Fruit fly (Drosophila melanogaster) whole organism, embryonic: ENCODE results near the gene bwa.

Experiments
- BEAF-32 ChIP-seq: fragments of 200-800 bp; sonication (Bioruptor generic); optimal IDR thresholded peaks from 3 replicates; lab custom pipeline; 2017; ENCODE audit warnings: missing biosample characterization, missing genetic modification characterization, mild to moderate bottlenecking, moderate library complexity, missing genetic modification reagents
- BtbVII ChIP-seq: fragments of 200-800 bp; sonication (Bioruptor generic); optimal IDR thresholded peaks from 3 replicates; lab custom pipeline; 2017; ENCODE audit warnings: missing biosample characterization, mild to moderate bottlenecking, missing genetic modification characterization
- Bteb2 ChIP-seq: fragments of 200-800 bp; sonication (Bioruptor generic); optimal IDR thresholded peaks from 2 replicates; lab custom pipeline; 2016; ENCODE audit warnings: missing biosample characterization, missing genetic modification characterization
- CG10366 ChIP-seq: fragments of 200-800 bp; sonication (Bioruptor generic); IDR thresholded peaks from 2 replicates; pipeline ENCODE4 v1.3.6; 2022; ENCODE audit warnings: missing biosample characterization, missing genetic modification characterization
- CG11695 ChIP-seq: fragments of 200-800 bp; sonication (Bioruptor generic); IDR thresholded peaks from 3 replicates; pipeline ENCODE4 v1.3.6; 2022; ENCODE audit warnings: missing biosample characterization, missing genetic modification characterization
- CG12155 ChIP-seq: fragments of 200-800 bp; sonication (Bioruptor generic); optimal IDR thresholded peaks from 3 replicates; lab custom pipeline; 2016; ENCODE audit warnings: missing biosample characterization, missing genetic modification characterization
- CG13123 ChIP-seq: fragments of 200-800 bp; sonication (Bioruptor generic); optimal IDR thresholded peaks from 2 replicates; lab custom pipeline; 2016; ENCODE audit warnings: missing biosample characterization, missing genetic modification characterization
- CG14860 ChIP-seq: fragments of 200-800 bp; sonication (Bioruptor generic); IDR thresholded peaks from 3 replicates; pipeline ENCODE4 v1.3.6; 2022; ENCODE audit warnings: missing biosample characterization, missing genetic modification characterization; ENCODE audit not compliant: partially characterized antibody
- CG17802 ChIP-seq: fragments of 200-800 bp; sonication (Bioruptor generic); optimal IDR thresholded peaks from 2 replicates; lab custom pipeline; 2018; ENCODE audit warnings: missing biosample characterization, mild to moderate bottlenecking, missing genetic modification characterization, moderate library complexity
- CG2129 ChIP-seq: fragments of 200-800 bp; sonication (Bioruptor generic); IDR thresholded peaks from 2 replicates; pipeline ENCODE4 v1.3.6; 2022; ENCODE audit warnings: missing biosample characterization, missing genetic modification characterization; ENCODE audit not compliant: partially characterized antibody
- CG2202 ChIP-seq: fragments of 200-800 bp; sonication (Bioruptor generic); optimal IDR thresholded peaks from 2 replicates; lab custom pipeline; 2018; ENCODE audit warnings: missing biosample characterization, mild to moderate bottlenecking, missing genetic modification characterization
- CG2889 ChIP-seq: fragments of 200-800 bp; sonication (Bioruptor generic); IDR thresholded peaks from 3 replicates; pipeline ENCODE4 v1.3.6; 2022; ENCODE audit warnings: missing biosample characterization, missing genetic modification characterization
- CG34376 ChIP-seq: fragments of 200-800 bp; sonication (Bioruptor generic); optimal IDR thresholded peaks from 2 replicates; lab custom pipeline; 2018; ENCODE audit warnings: missing biosample characterization, mild to moderate bottlenecking, missing genetic modification characterization
- CG42726 ChIP-seq: fragments of 200-800 bp; sonication (Bioruptor generic); IDR thresholded peaks from 2 replicates; pipeline ENCODE4 v1.3.6; 2022; ENCODE audit warnings: missing biosample characterization, missing genetic modification characterization; ENCODE audit not compliant: partially characterized antibody
- CG7271 ChIP-seq: fragments of 200-800 bp; sonication (Bioruptor generic); optimal IDR thresholded peaks from 2 replicates; lab custom pipeline; 2018; ENCODE audit warnings: missing biosample characterization, mild to moderate bottlenecking, missing genetic modification characterization, moderate library complexity
- CG7357 ChIP-seq: fragments of 200-800 bp; sonication (Bioruptor generic); IDR thresholded peaks from 3 replicates; pipeline ENCODE4 v1.3.6; 2022; ENCODE audit warnings: missing biosample characterization, missing genetic modification characterization
- CG7372 ChIP-seq: fragments of 200-800 bp; sonication (Bioruptor generic); IDR thresholded peaks from 2 replicates; pipeline ENCODE4 v1.3.6; 2022; ENCODE audit warnings: missing biosample characterization, missing genetic modification characterization
- CG8765 ChIP-seq: fragments of 200-800 bp; sonication (Bioruptor generic); IDR thresholded peaks from 2 replicates; pipeline ENCODE4 v1.3.6; 2022; ENCODE audit warnings: missing biosample characterization, missing genetic modification characterization
- CG9215 ChIP-seq: fragments of 200-800 bp; sonication (Bioruptor generic); IDR thresholded peaks from 2 replicates; pipeline ENCODE4 v1.3.6; 2022; ENCODE audit warnings: missing biosample characterization, missing genetic modification characterization
- Dip2 ChIP-seq: fragments of 200-800 bp; sonication (Bioruptor generic); IDR thresholded peaks from 2 replicates; pipeline ENCODE4 v1.3.6; 2022; ENCODE audit warnings: missing biosample characterization, missing genetic modification characterization
- HLH4C ChIP-seq: fragments of 200-800 bp; sonication (Bioruptor generic); IDR thresholded peaks from 3 replicates; pipeline ENCODE4 v1.3.6; 2022; ENCODE audit warnings: missing biosample characterization, missing genetic modification characterization; ENCODE audit not compliant: partially characterized antibody
- Hand ChIP-seq: fragments of 200-800 bp; sonication (Bioruptor generic); optimal IDR thresholded peaks from 2 replicates; lab custom pipeline; 2017; ENCODE audit warnings: mild to moderate bottlenecking, missing biosample characterization, missing genetic modification reagents, missing genetic modification characterization
- Hmr ChIP-seq: fragments of 200-800 bp; sonication (Bioruptor generic); optimal IDR thresholded peaks from 3 replicates; lab custom pipeline; 2017; ENCODE audit warnings: mild to moderate bottlenecking, missing biosample characterization, missing genetic modification reagents, missing genetic modification characterization
- Hsf ChIP-seq: fragments of 200-800 bp; sonication (Bioruptor generic); optimal IDR thresholded peaks from 3 replicates; lab custom pipeline; 2016; ENCODE audit warnings: missing biosample characterization, missing genetic modification characterization
- Lpt ChIP-seq: fragments of >200 bp; optimal IDR thresholded peaks from 2 replicates; lab custom pipeline; 2018; ENCODE audit warnings: missing biosample characterization, missing genetic modification characterization
- MESR4 ChIP-seq: fragments of 200-800 bp; sonication (Bioruptor generic); optimal IDR thresholded peaks from 2 replicates; lab custom pipeline; 2018; ENCODE audit warnings: missing biosample characterization, mild to moderate bottlenecking, missing genetic modification characterization, moderate library complexity
- Myb ChIP-seq: fragments of 200-800 bp; sonication (Bioruptor generic); optimal IDR thresholded peaks from 2 replicates; lab custom pipeline; 2016; ENCODE audit warnings: missing biosample characterization, missing genetic modification characterization
- NFAT ChIP-seq: fragments of 200-800 bp; sonication (Bioruptor generic); IDR thresholded peaks from 2 replicates; pipeline ENCODE4 v1.3.6; 2022; ENCODE audit warnings: missing biosample characterization, missing genetic modification characterization
- Oaz ChIP-seq: fragments of 200-800 bp; sonication (Bioruptor generic); IDR thresholded peaks from 2 replicates; pipeline ENCODE4 v1.3.6; 2022; ENCODE audit warnings: missing biosample characterization, missing genetic modification characterization
- Pdp1 ChIP-seq, 2 experiments: fragments of 200-800 bp; sonication (Bioruptor generic); optimal IDR thresholded peaks; 3 replicates each; lab custom pipeline; 2016; ENCODE audit warnings: missing biosample characterization in 2 of 2, missing genetic modification characterization in 2 of 2, mild to moderate bottlenecking in 1 of 2, moderate library complexity in 1 of 2
- Poxn ChIP-seq: fragments of 200-800 bp; sonication (Bioruptor generic); IDR thresholded peaks from 2 replicates; pipeline ENCODE4 v1.3.6; 2022; ENCODE audit warnings: missing biosample characterization, missing genetic modification characterization
- Usf ChIP-seq: fragments of 200-800 bp; sonication (Bioruptor generic); optimal IDR thresholded peaks from 2 replicates; lab custom pipeline; 2017; ENCODE audit warnings: missing genotype, missing biosample characterization, missing genetic modification characterization
- Xrp1 ChIP-seq: fragments of 200-800 bp; sonication (Bioruptor generic); IDR thresholded peaks from 2 replicates; pipeline ENCODE4 v1.3.6; 2022; ENCODE audit warnings: missing biosample characterization, missing genetic modification characterization
- aop ChIP-seq: fragments of 200-800 bp; sonication (Bioruptor generic); IDR thresholded peaks from 2 replicates; pipeline ENCODE4 v1.3.6; 2022; ENCODE audit warnings: missing biosample characterization, missing genetic modification characterization
- ase ChIP-seq: fragments of 200-800 bp; sonication (Bioruptor generic); IDR thresholded peaks from 3 replicates; pipeline ENCODE4 v1.3.6; 2022; ENCODE audit warnings: missing biosample characterization, missing genetic modification characterization
- bcd ChIP-seq: fragments of 200-800 bp; sonication (Bioruptor generic); optimal IDR thresholded peaks from 2 replicates; lab custom pipeline; 2017; ENCODE audit warnings: missing biosample characterization, mild to moderate bottlenecking, missing genetic modification characterization
- br ChIP-seq: fragments of >200 bp; optimal IDR thresholded peaks from 2 replicates; lab custom pipeline; 2017
- caup ChIP-seq: fragments of 200-800 bp; sonication (Bioruptor generic); optimal IDR thresholded peaks from 3 replicates; lab custom pipeline; 2017; ENCODE audit warnings: missing biosample characterization, mild to moderate bottlenecking, missing genetic modification characterization, moderate library complexity; ENCODE audit not compliant: severe bottlenecking
- chif ChIP-seq, 2 experiments: fragments of 200-800 bp; sonication (Bioruptor generic); optimal IDR thresholded peaks; 3 replicates each; lab custom pipeline; 2016; ENCODE audit warnings: missing biosample characterization in 2 of 2, missing genetic modification characterization in 2 of 2
- crc ChIP-seq: fragments of 200-800 bp; sonication (Bioruptor generic); optimal IDR thresholded peaks from 2 replicates; lab custom pipeline; 2016; ENCODE audit warnings: missing biosample characterization, missing genetic modification characterization
- insv ChIP-seq, 2 experiments: fragments of 200-800 bp; sonication (Bioruptor generic); optimal IDR thresholded peaks; 3 replicates each; lab custom pipeline; 2016 to 2018; ENCODE audit warnings: missing biosample characterization in 2 of 2, missing genetic modification characterization in 2 of 2
- lbe ChIP-seq: fragments of 200-800 bp; sonication (Bioruptor generic); optimal IDR thresholded peaks from 2 replicates; lab custom pipeline; 2016; ENCODE audit warnings: missing biosample characterization, mild to moderate bottlenecking, missing genetic modification characterization
- lov ChIP-seq, 2 experiments: fragments of 200-800 bp in 1 of 2; fragments of >200 bp in 1 of 2; sonication (Bioruptor generic) in 1 of 2; IDR thresholded peaks in 1 of 2; optimal IDR thresholded peaks in 1 of 2; 2 replicates in 1 of 2; 3 replicates in 1 of 2; pipeline versions ENCODE4 v1.3.6 to Lab custom; 2017 to 2022; ENCODE audit warnings: missing biosample characterization in 1 of 2, missing genetic modification characterization in 1 of 2
- nerfin-1 ChIP-seq: fragments of 200-800 bp; sonication (Bioruptor generic); optimal IDR thresholded peaks from 3 replicates; lab custom pipeline; 2019; ENCODE audit warnings: missing biosample characterization, mild to moderate bottlenecking, missing genetic modification characterization, moderate library complexity
- nmo ChIP-seq: fragments of 200-800 bp; sonication (Bioruptor generic); optimal IDR thresholded peaks from 2 replicates; lab custom pipeline; 2018; ENCODE audit warnings: missing biosample characterization, mild to moderate bottlenecking, missing genetic modification characterization, moderate library complexity
- otp ChIP-seq: fragments of 200-800 bp; sonication (Bioruptor generic); IDR thresholded peaks from 3 replicates; pipeline ENCODE4, ENCODE4 v1.3.6; 2022; ENCODE audit warnings: missing biosample characterization, missing genetic modification characterization
- prd ChIP-seq, 3 experiments: fragments of >200 bp in 2 of 3; fragments of 200-800 bp in 1 of 3; sonication (Bioruptor generic) in 1 of 3; optimal IDR thresholded peaks in 2 of 3; IDR thresholded peaks in 1 of 3; 2 replicates in 2 of 3; 3 replicates in 1 of 3; pipeline versions ENCODE4 v1.3.6 to Lab custom; 2017 to 2022; ENCODE audit warnings: missing biosample characterization in 1 of 3, missing genetic modification characterization in 1 of 3
- sima ChIP-seq: fragments of 200-800 bp; sonication (Bioruptor generic); optimal IDR thresholded peaks from 2 replicates; lab custom pipeline; 2016; ENCODE audit warnings: missing biosample characterization, missing genetic modification characterization
- sna ChIP-seq: fragments of 200-800 bp; sonication (Bioruptor generic); IDR thresholded peaks from 2 replicates; pipeline ENCODE4 v1.3.6; 2022; ENCODE audit warnings: missing biosample characterization, missing genetic modification characterization; ENCODE audit not compliant: partially characterized antibody

Gene bwa

dm6 chr2L:20075234-20075803 lies 9.1 kb downstream of the bwa start, which contains the start of the genes pr and neb (continued):
- TF ChIP-seq CG17802 (tag; lab: Kevin White, UChicago), result no peak
- no peak for TF ChIP-seq CG34376 (GFP tag; lab: Kevin White, UChicago)
- TF ChIP-seq bcd (GFP tag; lab: Kevin White, UChicago), result peak; percentile 32
- peak; percentile 64 for TF ChIP-seq HLH4C (GFP tag; lab: Robert Waterston, UW)
- TF ChIP-seq Bteb2 (GFP tag; lab: Kevin White, UChicago), result peak; percentile 33
- peak; percentile 50 for TF ChIP-seq CG13123 (GFP tag; lab: Kevin White, UChicago)
- TF ChIP-seq sima (GFP tag; lab: Kevin White, UChicago), result no peak
- TF ChIP-seq CG2889 (GFP tag; lab: Robert Waterston, UW), result no peak
- TF ChIP-seq ase (GFP tag; lab: Robert Waterston, UW), result 0 out of 3 replicates have a peak, but pooled peaks have one; percentile 25
- TF ChIP-seq MESR4, result peak; percentile 49
- TF ChIP-seq insv (GFP tag; optimal IDR thresholded peaks at IDR 0.05; lab: Kevin White, UChicago), result peak in 1 of 2 experiments; percentile 0
- no peak for TF ChIP-seq chif (GFP tag; optimal IDR thresholded peaks at IDR 0.05; lab: Kevin White, UChicago)
- peak; percentile 77 for TF ChIP-seq Hmr
- TF ChIP-seq CG2202 (tag; lab: Kevin White, UChicago), result no peak
- peak; percentile 41 for TF ChIP-seq caup
- TF ChIP-seq CG42726 (GFP tag; lab: Robert Waterston, UW), result no peak
- TF ChIP-seq BEAF-32 (GFP tag; lab: Kevin White, UChicago), result peak; percentile 51
- peak; percentile 67 for TF ChIP-seq CG12155 (GFP tag; lab: Kevin White, UChicago)
- peak; percentile 59; the same call in 1 of the 2 replicates for TF ChIP-seq CG10366 (GFP tag; lab: Robert Waterston, UW)
- TF ChIP-seq Myb (GFP tag; lab: Kevin White, UChicago), result peak; percentile 2
- 0 out of 2 replicates have a peak, but pooled peaks have one; percentile 11 for TF ChIP-seq CG7372
- TF ChIP-seq CG7271 (tag; lab: Kevin White, UChicago), result no peak
- TF ChIP-seq Dip2 (GFP tag; lab: Robert Waterston, UW), result no peak
- peak; percentile 64 for TF ChIP-seq sna (GFP tag; lab: Robert Waterston, UW)
- TF ChIP-seq lbe (GFP tag; lab: Kevin White, UChicago), result peak; percentile 52
- TF ChIP-seq Oaz (GFP tag; lab: Robert Waterston, UW), result peak; percentile 33; the same call in 1 of the 2 replicates
- TF ChIP-seq CG2129 (GFP tag; lab: Robert Waterston, UW), result no peak
- no peak for TF ChIP-seq nerfin-1 (tag; lab: Kevin White, UChicago)
- no peak for TF ChIP-seq Usf (GFP tag; lab: Kevin White, UChicago)
- TF ChIP-seq br (lab: Kevin White, UChicago), result no peak
- TF ChIP-seq CG14860 (GFP tag; lab: Robert Waterston, UW), result no peak; the same call in 2 of the 3 replicates
- TF ChIP-seq crc (GFP tag; lab: Kevin White, UChicago), result no peak
- no peak for TF ChIP-seq Lpt
- peak; percentile 86 for TF ChIP-seq nmo
- TF ChIP-seq Poxn, result no peak
- TF ChIP-seq CG7357 (GFP tag; lab: Robert Waterston, UW), result no peak
- TF ChIP-seq NFAT (GFP tag; lab: Robert Waterston, UW), result no peak
- TF ChIP-seq Hsf (GFP tag; lab: Kevin White, UChicago), result peak; percentile 25
- peak; percentile 19 for TF ChIP-seq Hand (GFP tag; lab: Kevin White, UChicago)
- no peak for TF ChIP-seq CG9215
- no peak for TF ChIP-seq CG11695
- TF ChIP-seq Xrp1 (GFP tag; lab: Robert Waterston, UW), result no peak
- peak; percentile 17; the same call in 1 of the 3 replicates for TF ChIP-seq otp (GFP tag; lab: Robert Waterston, UW)
- peak; percentile 4 to 45 for TF ChIP-seq Pdp1 (GFP tag; optimal IDR thresholded peaks at IDR 0.05; lab: Kevin White, UChicago)
- TF ChIP-seq BtbVII (GFP tag; lab: Kevin White, UChicago), result no peak
- TF ChIP-seq aop, result no peak
- TF ChIP-seq lov (optimal IDR thresholded peaks at IDR 0.05; lab: Kevin White, UChicago), result no peak
- TF ChIP-seq lov (GFP tag; IDR thresholded peaks at IDR 0.05; lab: Robert Waterston, UW), result no peak
- no peak for TF ChIP-seq prd (optimal IDR thresholded peaks at IDR 0.05; lab: Kevin White, UChicago)
- no peak for TF ChIP-seq prd (GFP tag; IDR thresholded peaks at IDR 0.05; lab: Robert Waterston, UW)
- TF ChIP-seq CG8765, result no peak
